Fruit fly (Drosophila melanogaster): Measurements from ENCODE around the gene CG11034.

The CG11034 gene

DNA sequence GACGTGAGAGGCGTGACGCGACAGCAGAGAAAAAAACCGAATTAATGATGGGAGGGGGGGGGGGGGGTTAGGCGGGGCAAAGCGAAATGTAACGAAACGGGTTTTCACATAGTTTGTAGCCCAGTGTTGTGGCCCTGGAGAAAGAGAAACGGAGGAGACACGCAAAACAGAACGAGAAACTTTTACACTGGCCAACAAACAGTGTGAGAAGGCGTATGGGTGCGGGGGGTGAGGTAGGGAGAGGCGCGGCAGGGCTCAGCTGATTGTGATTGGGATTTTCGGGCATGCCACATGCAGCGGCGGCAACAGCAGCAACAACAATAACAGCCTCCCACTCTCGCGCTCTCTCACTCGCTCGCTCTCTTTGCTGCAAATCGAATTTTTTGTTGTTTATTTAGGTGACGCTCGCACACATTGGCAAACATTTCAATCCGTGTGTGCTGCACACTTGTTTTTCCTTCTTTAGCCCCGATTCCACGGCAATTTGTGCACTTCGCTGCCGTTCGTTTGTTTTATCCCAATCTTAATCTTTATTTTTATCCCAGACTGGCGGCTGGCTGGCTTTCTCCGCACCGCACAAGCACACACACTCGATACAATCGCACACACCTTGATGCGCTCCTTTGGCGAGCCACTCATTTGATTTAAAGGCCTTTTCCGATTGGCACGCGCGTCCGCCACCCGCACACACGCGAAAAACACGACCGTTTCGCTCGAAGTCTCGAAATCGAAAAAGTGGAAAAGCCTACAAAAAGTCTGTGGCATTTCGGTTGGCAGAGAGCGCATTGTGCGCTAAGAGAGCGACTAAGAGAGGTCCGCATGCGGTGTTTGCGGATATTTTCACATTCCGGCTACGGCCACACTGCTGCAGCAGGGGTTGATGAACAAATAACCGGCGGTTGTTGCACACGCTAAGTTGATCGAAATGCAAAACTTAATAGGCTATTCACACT, 5.5 kb upstream of the CG11034 start, which contains the start of gene CG9171 (continued):
- TF ChIP-seq CG17359 (tag; optimal IDR thresholded peaks at IDR 0.05), result peak; percentile 50
- TF ChIP-seq CG9437 (GFP tag; optimal IDR thresholded peaks at IDR 0.05), result no peak
- TF ChIP-seq NK7.1 (GFP tag; optimal IDR thresholded peaks at IDR 0.05), result no peak
- TF ChIP-seq Xrp1 (GFP tag; IDR thresholded peaks at IDR 0.05), result 0 out of 2 replicates have a peak, but pooled peaks have one; percentile 9
- no peak for TF ChIP-seq vfl (GFP tag; optimal IDR thresholded peaks at IDR 0.05)
- TF ChIP-seq Med (GFP tag), result peak; percentile 90
- peak; percentile 17; the same call in 1 of the 2 replicates for TF ChIP-seq klu (GFP tag; IDR thresholded peaks at IDR 0.05)
- peak; percentile 9 for TF ChIP-seq CG9727 (GFP tag; optimal IDR thresholded peaks at IDR 0.05)
- TF ChIP-seq CG2678 (tag; optimal IDR thresholded peaks at IDR 0.05), result peak; percentile 33
- TF ChIP-seq Abd-B (GFP tag; optimal IDR thresholded peaks at IDR 0.05), result peak; percentile 51
- peak; percentile 13 for TF ChIP-seq CG4424 (GFP tag; optimal IDR thresholded peaks at IDR 0.05)
- TF ChIP-seq tll (GFP tag; optimal IDR thresholded peaks at IDR 0.05), result peak in 1 of 2 experiments; percentile 9
- TF ChIP-seq Ada2b (GFP tag; IDR thresholded peaks at IDR 0.05), result 0 out of 2 replicates have a peak, but pooled peaks have one; percentile 14
- TF ChIP-seq CG12104 (GFP tag; optimal IDR thresholded peaks at IDR 0.05), result no peak
- peak; percentile 35 for TF ChIP-seq HmgZ (tag; optimal IDR thresholded peaks at IDR 0.05)
- peak; percentile 57 for TF ChIP-seq CG11504 (tag; optimal IDR thresholded peaks at IDR 0.05)
- TF ChIP-seq nmo (GFP tag; optimal IDR thresholded peaks at IDR 0.05), result peak; percentile 56
- TF ChIP-seq CG10274 (GFP tag; optimal IDR thresholded peaks at IDR 0.05), result no peak
- peak; percentile 73 for TF ChIP-seq CG14710 (tag; optimal IDR thresholded peaks at IDR 0.05)
- 0 out of 2 replicates have a peak, but pooled peaks have one; percentile 9 for TF ChIP-seq CG14441 (GFP tag; IDR thresholded peaks at IDR 0.05)
- no peak for TF ChIP-seq Hand (GFP tag; optimal IDR thresholded peaks at IDR 0.05)
- no peak for TF ChIP-seq TFAM (GFP tag; optimal IDR thresholded peaks at IDR 0.05)
- TF ChIP-seq Poxn (GFP tag; IDR thresholded peaks at IDR 0.05), result no peak
- no peak for TF ChIP-seq CG11723 (GFP tag; optimal IDR thresholded peaks at IDR 0.05)
- 0 out of 3 replicates have a peak, but pooled peaks have one; percentile 22 for TF ChIP-seq Optix (GFP tag; IDR thresholded peaks at IDR 0.05)
- peak; percentile 79 for TF ChIP-seq CG13894 (tag; optimal IDR thresholded peaks at IDR 0.05)
- no peak for TF ChIP-seq CG13775 (GFP tag; optimal IDR thresholded peaks at IDR 0.05)
- TF ChIP-seq jumu (GFP tag; optimal IDR thresholded peaks at IDR 0.05), result no peak
- peak; percentile 36 for TF ChIP-seq grau (tag; optimal IDR thresholded peaks at IDR 0.05)
- TF ChIP-seq CG10209 (GFP tag; optimal IDR thresholded peaks at IDR 0.05), result no peak
- no peak for TF ChIP-seq C15 (GFP tag; IDR thresholded peaks at IDR 0.05)
- TF ChIP-seq YL-1 (GFP tag; optimal IDR thresholded peaks at IDR 0.05), result peak; percentile 56
- peak; percentile 45; the same call in 1 of the 2 replicates for TF ChIP-seq nerfin-2 (GFP tag; IDR thresholded peaks at IDR 0.05; ENCODE audit: partially characterized antibody)
- peak; percentile 99 for TF ChIP-seq ssp (GFP tag; IDR thresholded peaks at IDR 0.05)
- TF ChIP-seq CG32532 (GFP tag; IDR thresholded peaks at IDR 0.05), result peak; percentile 28; the same call in 1 of the 2 replicates
- peak; percentile 27 for TF ChIP-seq Hey (tag; optimal IDR thresholded peaks at IDR 0.05)
- peak; percentile 5 for TF ChIP-seq Sry-β (GFP tag; optimal IDR thresholded peaks at IDR 0.05)
- peak; percentile 51; the same call in 2 of the 3 replicates for TF ChIP-seq Opbp (GFP tag; IDR thresholded peaks at IDR 0.05; ENCODE audit: partially characterized antibody)
- no peak for TF ChIP-seq kay (GFP tag; optimal IDR thresholded peaks at IDR 0.05)
- peak; percentile 31; the same call in 1 of the 3 replicates for TF ChIP-seq so (GFP tag; IDR thresholded peaks at IDR 0.05)
- peak; percentile 88 for TF ChIP-seq row (GFP tag; IDR thresholded peaks at IDR 0.05)
- TF ChIP-seq B-H2 (GFP tag; optimal IDR thresholded peaks at IDR 0.05), result peak; percentile 45
- peak; percentile 44 for TF ChIP-seq CG10543 (GFP tag; optimal IDR thresholded peaks at IDR 0.05)
- TF ChIP-seq CG3995 (GFP tag; optimal IDR thresholded peaks at IDR 0.05), result no peak
- TF ChIP-seq sd (tag; optimal IDR thresholded peaks at IDR 0.05), result peak; percentile 59
- TF ChIP-seq btn (GFP tag; optimal IDR thresholded peaks at IDR 0.05), result no peak
- no peak; the same call in 1 of the 2 replicates for TF ChIP-seq inv (GFP tag; IDR thresholded peaks at IDR 0.05; ENCODE audit: partially characterized antibody)

Measured in whole organism, embryonic.